Worm (Caenorhabditis elegans) whole organism, L3 larva: ENCODE measurements around the gene acl-13.

ENCODE experiments used
- ama-1 ChIP-seq: fragments of 150-350 bp; optimal IDR thresholded peaks from 2 replicates; lab custom pipeline; 2018
- ceh-82 ChIP-seq: fragments of 150-350 bp; optimal IDR thresholded peaks from 2 replicates; lab custom pipeline; 2014; ENCODE audit warnings: missing biosample characterization, missing genetic modification characterization
- fos-1 ChIP-seq: fragments of 150-350 bp; optimal IDR thresholded peaks from 2 replicates; lab custom pipeline; 2014; ENCODE audit warnings: missing biosample characterization, missing genetic modification characterization
- nfya-1 ChIP-seq: sonication (generic microtip); optimal IDR thresholded peaks from 2 replicates; lab custom pipeline; 2017; ENCODE audit warnings: missing genetic modification characterization, mild to moderate bottlenecking, missing compliant biosample characterization, antibody characterized with exemption, moderate library complexity; ENCODE audit not compliant: insufficient read depth
- nhr-11 ChIP-seq: fragments of 150-350 bp; optimal IDR thresholded peaks from 2 replicates; lab custom pipeline; 2014; ENCODE audit warnings: missing biosample characterization, missing genetic modification characterization
- nhr-12 ChIP-seq: fragments of 150-350 bp; optimal IDR thresholded peaks from 2 replicates; lab custom pipeline; 2014; ENCODE audit warnings: missing biosample characterization, missing genetic modification characterization
- nhr-237 ChIP-seq: fragments of 150-350 bp; optimal IDR thresholded peaks from 2 replicates; lab custom pipeline; 2014; ENCODE audit warnings: missing biosample characterization, missing genetic modification characterization
- nhr-28 ChIP-seq: fragments of 150-350 bp; optimal IDR thresholded peaks from 2 replicates; lab custom pipeline; 2014; ENCODE audit warnings: missing biosample characterization, missing genetic modification characterization
- unc-62 ChIP-seq: fragments of 150-350 bp; sonication (generic microtip); optimal IDR thresholded peaks from 4 replicates; lab custom pipeline; 2014; ENCODE audit warnings: missing biosample characterization, missing genetic modification reagents, missing genetic modification characterization

ce11 chrIV:12445463-12445934 lies 35.2 kb downstream of the acl-13 start, which contains the start of gene C25G4.3:
- no peak for TF ChIP-seq ceh-82
- TF ChIP-seq fos-1 (tag; lab: Kevin White, UChicago) = no peak
- TF ChIP-seq nhr-12 = no peak
- TF ChIP-seq nhr-28 = no peak
- no peak for TF ChIP-seq nhr-237 (tag; lab: Kevin White, UChicago)
- no peak for TF ChIP-seq ama-1 (lab: Kevin White, UChicago)
- TF ChIP-seq unc-62 (GFP tag; lab: Kevin White, UChicago) = no peak
- TF ChIP-seq nfya-1 (tag; lab: Kevin White, UChicago) = no peak
- TF ChIP-seq nhr-11 (tag; lab: Kevin White, UChicago) = no peak
